Worm (Caenorhabditis elegans) whole organism, midembryonic: ENCODE results near the gene R09H10.6.

ENCODE experiments used
- T22C8.4 ChIP-seq: fragments of 200-800 bp; sonication (Bioruptor generic); IDR thresholded peaks from 2 replicates; pipeline ENCODE4 v1.3.6; 2022; ENCODE audit warnings: missing genetic modification characterization, missing compliant biosample characterization
- cog-1 ChIP-seq: sonication (generic microtip); optimal IDR thresholded peaks from 2 replicates; lab custom pipeline; 2016; ENCODE audit warnings: missing genetic modification characterization, missing compliant biosample characterization
- flt-1 ChIP-seq: fragments of 200-800 bp; sonication (Bioruptor generic); IDR thresholded peaks from 2 replicates; pipeline ENCODE4 v1.3.6; 2022; ENCODE audit warnings: missing genetic modification characterization, missing compliant biosample characterization
- klf-2 ChIP-seq: fragments of 200-800 bp; sonication (Bioruptor generic); conservative IDR thresholded peaks from 2 replicates; pipeline ENCODE4 v1.3.6; 2022; ENCODE audit warnings: missing genetic modification reagents, missing genetic modification characterization, missing compliant biosample characterization
- med-1 ChIP-seq: sonication (generic microtip); optimal IDR thresholded peaks from 2 replicates; lab custom pipeline; 2017; ENCODE audit warnings: missing genetic modification characterization, mild to moderate bottlenecking, missing compliant biosample characterization, antibody characterized with exemption, missing genetic modification reagents; ENCODE audit not compliant: insufficient read depth
- ref-1 ChIP-seq: fragments of 200-800 bp; sonication (Bioruptor generic); conservative IDR thresholded peaks from 2 replicates; pipeline ENCODE4 v1.3.6; 2022; ENCODE audit warnings: missing genetic modification reagents, missing genetic modification characterization, missing compliant biosample characterization
- tab-1 ChIP-seq: fragments of 200-800 bp; sonication (Bioruptor generic); IDR thresholded peaks from 2 replicates; pipeline ENCODE4 v1.3.6; 2022; ENCODE audit warnings: missing genetic modification characterization, missing compliant biosample characterization
- ztf-23 ChIP-seq: fragments of 200-800 bp; sonication (Bioruptor generic); IDR thresholded peaks from 2 replicates; pipeline ENCODE4 v1.3.6; 2022; ENCODE audit warnings: missing genetic modification reagents, missing genetic modification characterization, missing compliant biosample characterization
- ztf-29 ChIP-seq: fragments of 200-800 bp; sonication (Bioruptor generic); IDR thresholded peaks from 2 replicates; pipeline ENCODE4 v1.3.6; 2022; ENCODE audit warnings: missing genetic modification reagents, missing genetic modification characterization, missing compliant biosample characterization

DNA sequence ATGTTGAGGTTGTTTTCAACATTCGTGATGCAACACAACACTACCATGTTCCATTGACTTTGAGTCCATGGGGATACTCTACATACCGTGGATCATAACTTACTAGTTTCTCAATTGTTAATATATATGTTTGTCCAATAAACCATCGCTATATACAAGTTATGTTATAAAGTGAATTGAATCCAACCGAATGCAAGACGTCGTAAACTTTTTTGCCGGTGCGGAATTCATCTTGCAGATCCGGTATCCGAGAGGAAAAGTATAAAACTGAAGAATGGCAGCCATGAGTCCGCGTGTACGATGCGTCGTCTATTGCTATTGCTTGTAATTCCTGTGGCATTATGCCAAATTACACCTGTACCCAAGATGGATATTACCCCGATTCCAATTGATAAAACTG lies at the start of gene R09H10.6:
- TF ChIP-seq med-1 (GFP tag; lab: Kevin White, UChicago) (no peak), tab-1 (GFP tag; lab: Robert Waterston, UW) (no peak), ztf-29 (GFP tag; lab: Robert Waterston, UW) (no peak), T22C8.4 (GFP tag; lab: Robert Waterston, UW) (no peak), klf-2 (GFP tag; lab: Robert Waterston, UW) (no peak), ref-1 (GFP tag; lab: Robert Waterston, UW) (no peak), flt-1 (GFP tag; lab: Robert Waterston, UW) (no peak), cog-1 (tag; lab: Kevin White, UChicago) (no peak), ztf-23 (no peak)
